Worm (Caenorhabditis elegans) whole organism, L3 larva: ENCODE results near the gene F08F8.11.

ENCODE experiments used
- ZK546.5 ChIP-seq: sonication (generic microtip); optimal IDR thresholded peaks from 2 replicates; lab custom pipeline; 2017; ENCODE audit warnings: missing biosample characterization, missing genetic modification characterization
- aly-2 ChIP-seq: fragments of 150-350 bp; optimal IDR thresholded peaks from 2 replicates; lab custom pipeline; 2014; ENCODE audit warnings: missing biosample characterization, missing genetic modification characterization
- ama-1 ChIP-seq: fragments of 150-350 bp; optimal IDR thresholded peaks from 2 replicates; lab custom pipeline; 2018
- elt-2 ChIP-seq: sonication (generic microtip); optimal IDR thresholded peaks from 2 replicates; lab custom pipeline; 2016; ENCODE audit warnings: missing genetic modification reagents, mild to moderate bottlenecking, missing genetic modification characterization, missing compliant biosample characterization
- eor-1 ChIP-seq, 2 experiments: fragments of 150-350 bp; optimal IDR thresholded peaks; 2 replicates each; lab custom pipeline; 2014 to 2018; ENCODE audit warnings: missing biosample characterization in 2 of 2, missing genetic modification characterization in 2 of 2
- fkh-10 ChIP-seq: sonication (generic microtip); optimal IDR thresholded peaks from 2 replicates; lab custom pipeline; 2017; ENCODE audit warnings: missing biosample characterization, missing genetic modification reagents, missing genetic modification characterization
- lin-15B ChIP-seq: fragments of 150-350 bp; optimal IDR thresholded peaks from 2 replicates; lab custom pipeline; 2014; ENCODE audit warnings: missing biosample characterization, missing genetic modification characterization
- nhr-237 ChIP-seq: fragments of 150-350 bp; optimal IDR thresholded peaks from 2 replicates; lab custom pipeline; 2014; ENCODE audit warnings: missing biosample characterization, missing genetic modification characterization
- nhr-77 ChIP-seq: fragments of 150-350 bp; optimal IDR thresholded peaks from 2 replicates; lab custom pipeline; 2014; ENCODE audit warnings: missing biosample characterization, missing genetic modification characterization
- pha-4 ChIP-seq: fragments of 150-350 bp; optimal IDR thresholded peaks from 2 replicates; lab custom pipeline; 2014; ENCODE audit warnings: missing biosample characterization, missing genetic modification reagents, missing genetic modification characterization
- tbx-2 ChIP-seq: sonication (generic microtip); optimal IDR thresholded peaks from 2 replicates; lab custom pipeline; 2016; ENCODE audit warnings: mild to moderate bottlenecking, missing genetic modification characterization, missing compliant biosample characterization
- unc-39 ChIP-seq: sonication (generic microtip); optimal IDR thresholded peaks from 4 replicates; lab custom pipeline; 2017; ENCODE audit warnings: missing biosample characterization, missing genetic modification characterization
- zag-1 ChIP-seq: fragments of 150-350 bp; optimal IDR thresholded peaks from 2 replicates; lab custom pipeline; 2014; ENCODE audit warnings: missing biosample characterization, missing genetic modification characterization
- ztf-11 ChIP-seq: fragments of 150-350 bp; optimal IDR thresholded peaks from 2 replicates; lab custom pipeline; 2014; ENCODE audit warnings: missing biosample characterization, missing genetic modification characterization

ce11 chrIII:7367012-7367760, 1.5 kb downstream of the F08F8.11 start, which contains the start of the genes T20B12.5 and T20B12.4:
- TF ChIP-seq tbx-2 (tag; lab: Kevin White, UChicago) (no peak), lin-15B (no peak), eor-1 (tag; optimal IDR thresholded peaks at IDR 0.05; lab: Kevin White, UChicago) (no peak), nhr-77 (tag; lab: Kevin White, UChicago) (no peak), ztf-11 (tag; lab: Kevin White, UChicago) (no peak), elt-2 (tag; lab: Kevin White, UChicago) (no peak), fkh-10 (GFP tag; lab: Kevin White, UChicago) (no peak), nhr-237 (tag; lab: Kevin White, UChicago) (no peak), pha-4 (no peak), aly-2 (no peak), zag-1 (no peak), ama-1 (lab: Kevin White, UChicago) (no peak), unc-39 (tag; lab: Kevin White, UChicago) (no peak), ZK546.5 (no peak)
